Worm (Caenorhabditis elegans) whole organism, early embryonic: ENCODE data around the gene C42D4.19.

Experiments
- B0310.2 ChIP-seq: sonication (generic microtip); optimal IDR thresholded peaks from 2 replicates; lab custom pipeline; 2016; ENCODE audit warnings: mild to moderate bottlenecking, missing genetic modification characterization, missing compliant biosample characterization
- F13C5.2 ChIP-seq: sonication (generic microtip); optimal IDR thresholded peaks from 2 replicates; lab custom pipeline; 2017; ENCODE audit warnings: mild to moderate bottlenecking, missing genetic modification characterization, inconsistent platforms, missing compliant biosample characterization
- ama-1 ChIP-seq: fragments of 150-350 bp; optimal IDR thresholded peaks from 2 replicates; lab custom pipeline; 2014
- flt-1 ChIP-seq: fragments of 200-800 bp; sonication (Bioruptor generic); IDR thresholded peaks from 2 replicates; pipeline ENCODE4 v1.3.6; 2022; ENCODE audit warnings: missing genetic modification characterization, missing compliant biosample characterization
- hmbx-1 ChIP-seq: sonication (generic microtip); optimal IDR thresholded peaks from 2 replicates; lab custom pipeline; 2016; ENCODE audit warnings: mild to moderate bottlenecking, missing genetic modification characterization, missing compliant biosample characterization
- hnd-1 ChIP-seq: sonication (generic microtip); optimal IDR thresholded peaks from 2 replicates; lab custom pipeline; 2016; ENCODE audit warnings: missing genetic modification characterization, missing compliant biosample characterization
- tbx-11 ChIP-seq: fragments of 200-800 bp; sonication (Bioruptor generic); IDR thresholded peaks from 2 replicates; pipeline ENCODE4 v1.3.6; 2022; ENCODE audit warnings: missing genetic modification characterization, missing compliant biosample characterization

- TF ChIP-seq flt-1 (GFP tag; lab: Robert Waterston, UW) (no peak), B0310.2 (no peak), ama-1 (lab: Kevin White, UChicago) (no peak), F13C5.2 (tag; lab: Kevin White, UChicago) (no peak), hnd-1 (tag; lab: Kevin White, UChicago) (no peak), tbx-11 (GFP tag; lab: Robert Waterston, UW) (no peak), hmbx-1 (tag; lab: Kevin White, UChicago) (no peak)
These were observed 44.1 kb downstream of the C42D4.19 start, which contains the start of the genes glb-23 and R13A1.1 for ce11 chrIV:7219398-7220087.
